Worm (Caenorhabditis elegans) whole organism, midembryonic: Measurements from ENCODE around the gene oac-10.

ENCODE experiments used
- T22C8.4 ChIP-seq: fragments of 200-800 bp; sonication (Bioruptor generic); IDR thresholded peaks from 2 replicates; pipeline ENCODE4 v1.3.6; 2022; ENCODE audit warnings: missing genetic modification characterization, missing compliant biosample characterization
- cog-1 ChIP-seq: sonication (generic microtip); optimal IDR thresholded peaks from 2 replicates; lab custom pipeline; 2016; ENCODE audit warnings: missing genetic modification characterization, missing compliant biosample characterization
- med-1 ChIP-seq: sonication (generic microtip); optimal IDR thresholded peaks from 2 replicates; lab custom pipeline; 2017; ENCODE audit warnings: missing genetic modification characterization, mild to moderate bottlenecking, missing compliant biosample characterization, antibody characterized with exemption, missing genetic modification reagents; ENCODE audit not compliant: insufficient read depth
- tab-1 ChIP-seq: fragments of 200-800 bp; sonication (Bioruptor generic); IDR thresholded peaks from 2 replicates; pipeline ENCODE4 v1.3.6; 2022; ENCODE audit warnings: missing genetic modification characterization, missing compliant biosample characterization

DNA sequence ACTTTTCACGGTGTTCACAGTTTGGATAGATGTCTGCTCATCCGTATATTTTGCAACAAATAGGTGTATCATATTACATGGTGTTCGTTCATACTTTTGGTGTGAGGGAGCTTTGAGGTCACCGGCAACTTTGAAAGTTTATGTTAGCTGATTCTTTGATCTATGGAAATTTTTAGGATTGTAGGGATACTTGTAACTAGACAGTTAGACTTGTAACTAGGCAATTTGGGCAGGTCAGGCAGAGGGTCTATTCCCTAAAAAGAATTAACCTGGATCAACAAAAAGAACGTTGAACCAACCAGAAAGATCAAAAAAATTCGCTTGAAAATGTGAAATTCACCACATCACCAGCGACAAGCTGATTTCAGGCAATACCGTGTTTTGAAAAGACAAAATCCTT, 24.2 kb downstream of the oac-10 start:
- TF ChIP-seq med-1: no peak
- no peak for TF ChIP-seq tab-1 (GFP tag; lab: Robert Waterston, UW)
- no peak for TF ChIP-seq cog-1 (tag; lab: Kevin White, UChicago)
- no peak for TF ChIP-seq T22C8.4 (GFP tag; lab: Robert Waterston, UW)
